Fruit fly (Drosophila melanogaster): ENCODE results near the gene Rab19.

Rab19 gene

dm6 chr3L:8296941-8297340 is at the start of gene Rab19:
Rab19 (plus strand) TSS chr3L:8297018.
- peak; percentile 96 for TF ChIP-seq kay (GFP tag; ENCODE audit: borderline replicate concordance)
- TF ChIP-seq CG5204 (GFP tag; optimal IDR thresholded peaks at IDR 0.05), result no peak
- no peak for TF ChIP-seq pad (GFP tag; optimal IDR thresholded peaks at IDR 0.05)
- no peak for TF ChIP-seq Clk (GFP tag; optimal IDR thresholded peaks at IDR 0.05)
- no peak for TF ChIP-seq CG7045 (GFP tag; optimal IDR thresholded peaks at IDR 0.05)
- no peak for TF ChIP-seq Crg-1 (GFP tag; optimal IDR thresholded peaks at IDR 0.05)
- TF ChIP-seq ovo (GFP tag; optimal IDR thresholded peaks at IDR 0.05), result no peak
- peak; percentile 0 for TF ChIP-seq bab1 (GFP tag; optimal IDR thresholded peaks at IDR 0.05)

DNA sequence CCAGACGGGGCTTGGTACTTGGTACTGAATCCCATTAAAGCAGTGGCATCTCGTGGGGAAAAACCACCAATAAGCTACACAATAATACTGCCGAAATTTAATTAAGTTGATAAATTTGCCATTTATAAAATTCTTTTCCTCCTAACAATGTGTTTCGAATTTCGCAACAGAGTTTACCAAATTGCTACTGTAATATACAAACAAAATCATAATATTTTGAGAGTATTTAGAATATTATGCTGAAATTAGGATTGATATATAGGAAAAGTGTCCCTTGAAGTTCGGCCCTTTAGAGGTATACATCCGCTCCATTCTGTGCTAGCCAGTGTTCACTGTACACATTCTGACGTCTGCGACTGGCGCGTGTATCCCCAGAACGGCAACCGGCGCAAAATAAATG is 12.2 kb upstream of the Rab19 start:
- no peak for TF ChIP-seq CG7045 (GFP tag; optimal IDR thresholded peaks at IDR 0.05)
- TF ChIP-seq tj (GFP tag; optimal IDR thresholded peaks at IDR 0.05), result no peak
- no peak for TF ChIP-seq Clk (GFP tag; optimal IDR thresholded peaks at IDR 0.05)
- no peak for TF ChIP-seq CG7101 (tag; optimal IDR thresholded peaks at IDR 0.05)
- TF ChIP-seq cic (GFP tag; optimal IDR thresholded peaks at IDR 0.05), result no peak
- no peak for TF ChIP-seq CG11617 (GFP tag; optimal IDR thresholded peaks at IDR 0.05)
- no peak for TF ChIP-seq kay (GFP tag; ENCODE audit: borderline replicate concordance)
- TF ChIP-seq ovo (GFP tag; optimal IDR thresholded peaks at IDR 0.05), result no peak
- TF ChIP-seq CG33017 (tag; optimal IDR thresholded peaks at IDR 0.05), result no peak

dm6 chr3L:8285291-8285690 is 11.5 kb upstream of the Rab19 start:
- TF ChIP-seq toe (GFP tag; optimal IDR thresholded peaks at IDR 0.05) (no peak), Mnt (GFP tag; optimal IDR thresholded peaks at IDR 0.05) (no peak), CG33017 (tag; optimal IDR thresholded peaks at IDR 0.05) (no peak), Clk (GFP tag; optimal IDR thresholded peaks at IDR 0.05) (no peak), bab1 (GFP tag; optimal IDR thresholded peaks at IDR 0.05) (no peak), CG5204 (GFP tag; optimal IDR thresholded peaks at IDR 0.05) (no peak), pad (GFP tag; optimal IDR thresholded peaks at IDR 0.05) (no peak), tj (GFP tag; optimal IDR thresholded peaks at IDR 0.05) (no peak), CG11617 (GFP tag; optimal IDR thresholded peaks at IDR 0.05) (no peak), kay (GFP tag; ENCODE audit: borderline replicate concordance) (no peak), cnc (optimal IDR thresholded peaks at IDR 0.05) (no peak), cic (GFP tag; optimal IDR thresholded peaks at IDR 0.05) (no peak), CG7101 (tag; optimal IDR thresholded peaks at IDR 0.05) (no peak), ovo (GFP tag; optimal IDR thresholded peaks at IDR 0.05) (no peak), CG14711 (tag; optimal IDR thresholded peaks at IDR 0.05) (no peak), CG1620 (GFP tag; optimal IDR thresholded peaks at IDR 0.05) (no peak), CG12768 (GFP tag; optimal IDR thresholded peaks at IDR 0.05) (no peak)

dm6 chr3L:8285773-8286172 is 11.0 kb upstream of the Rab19 start:
- TF ChIP-seq CG7045 (GFP tag; optimal IDR thresholded peaks at IDR 0.05) (no peak), bab1 (GFP tag; optimal IDR thresholded peaks at IDR 0.05) (no peak), cnc (optimal IDR thresholded peaks at IDR 0.05) (no peak), ovo (GFP tag; optimal IDR thresholded peaks at IDR 0.05) (no peak)

dm6 chr3L:8286397-8286796 is 10.4 kb upstream of the Rab19 start:
- TF ChIP-seq cic (GFP tag; optimal IDR thresholded peaks at IDR 0.05) (no peak), toe (GFP tag; optimal IDR thresholded peaks at IDR 0.05) (no peak), Hr96 (GFP tag; optimal IDR thresholded peaks at IDR 0.05) (no peak), CG33017 (tag; optimal IDR thresholded peaks at IDR 0.05) (no peak)

- TF ChIP-seq CG12768 (GFP tag; optimal IDR thresholded peaks at IDR 0.05) (no peak), CG11617 (GFP tag; optimal IDR thresholded peaks at IDR 0.05) (no peak), CG14711 (tag; optimal IDR thresholded peaks at IDR 0.05) (no peak), Hr96 (GFP tag; optimal IDR thresholded peaks at IDR 0.05) (no peak), cic (GFP tag; optimal IDR thresholded peaks at IDR 0.05) (no peak), kay (GFP tag; ENCODE audit: borderline replicate concordance) (no peak), Clk (GFP tag; optimal IDR thresholded peaks at IDR 0.05) (no peak)
These were observed 8.4 kb upstream of the Rab19 start for dm6 chr3L:8288396-8288795.

DNA sequence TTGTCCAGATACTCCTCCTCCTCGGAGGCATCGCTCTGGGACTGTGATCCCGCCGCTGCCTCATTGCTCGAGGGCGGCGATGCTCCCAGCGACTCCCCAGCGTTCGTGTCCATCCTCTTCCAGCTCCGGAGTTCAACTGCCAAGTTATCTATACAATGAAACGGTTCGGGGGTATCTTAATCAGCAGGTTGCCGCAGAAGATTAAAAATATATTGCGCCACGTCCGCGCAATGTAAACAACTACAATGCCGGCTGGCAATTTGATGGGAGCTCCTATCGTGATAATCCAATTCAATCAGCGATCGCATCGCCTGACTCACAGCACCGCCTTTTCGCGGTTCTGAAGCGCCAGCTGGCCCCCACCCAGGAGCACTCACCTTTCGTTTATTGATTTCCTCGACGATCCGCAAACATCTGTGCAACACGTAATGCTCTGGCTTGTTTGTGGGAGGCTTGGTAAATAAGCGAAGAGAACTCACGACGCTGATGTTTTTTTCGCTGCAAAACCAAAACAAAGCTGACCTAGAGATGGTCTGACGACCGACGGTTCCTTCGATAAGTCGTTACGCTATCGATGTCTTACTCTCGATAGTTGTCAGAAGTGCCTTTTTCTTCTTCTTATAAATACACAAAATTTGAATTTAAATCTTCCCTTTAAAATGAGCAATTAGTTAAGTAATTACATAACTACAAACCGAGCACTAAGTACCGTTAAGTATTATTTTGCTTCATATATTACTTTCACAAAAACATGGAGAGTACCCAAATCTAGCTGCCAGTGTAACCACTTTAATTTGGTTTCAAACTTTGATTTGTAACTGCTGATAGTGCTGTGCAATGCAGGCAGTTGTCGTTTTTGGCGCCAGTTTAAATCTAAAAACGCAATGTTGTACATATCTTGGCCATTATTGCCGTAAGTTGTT is 7.2 kb upstream of the Rab19 start, which contains the start of gene cert:
Gene cert (minus strand): TSS at position 535 of the 923 bp plus-strand sequence.
- TF ChIP-seq kay (GFP tag; ENCODE audit: borderline replicate concordance), result peak; percentile 11
- TF ChIP-seq CG1620 (GFP tag; optimal IDR thresholded peaks at IDR 0.05), result peak; percentile 2
- peak; percentile 52 for TF ChIP-seq CG12768 (GFP tag; optimal IDR thresholded peaks at IDR 0.05)
- TF ChIP-seq CG33017 (tag; optimal IDR thresholded peaks at IDR 0.05), result no peak
- TF ChIP-seq tj (GFP tag; optimal IDR thresholded peaks at IDR 0.05), result no peak
- peak; percentile 58 for TF ChIP-seq Hr96 (GFP tag; optimal IDR thresholded peaks at IDR 0.05)
- TF ChIP-seq CG7101 (tag; optimal IDR thresholded peaks at IDR 0.05), result no peak
- no peak for TF ChIP-seq Clk (GFP tag; optimal IDR thresholded peaks at IDR 0.05)
- TF ChIP-seq cnc (optimal IDR thresholded peaks at IDR 0.05), result no peak
- TF ChIP-seq pad (GFP tag; optimal IDR thresholded peaks at IDR 0.05), result peak; percentile 33
- TF ChIP-seq toe (GFP tag; optimal IDR thresholded peaks at IDR 0.05), result peak; percentile 52
- no peak for TF ChIP-seq CG11617 (GFP tag; optimal IDR thresholded peaks at IDR 0.05)
- no peak for TF ChIP-seq ovo (GFP tag; optimal IDR thresholded peaks at IDR 0.05)
- TF ChIP-seq Crg-1 (GFP tag; optimal IDR thresholded peaks at IDR 0.05), result peak; percentile 43
- no peak for TF ChIP-seq Mnt (GFP tag; optimal IDR thresholded peaks at IDR 0.05)
- TF ChIP-seq CG14711 (tag; optimal IDR thresholded peaks at IDR 0.05), result peak; percentile 45
- TF ChIP-seq bab1 (GFP tag; optimal IDR thresholded peaks at IDR 0.05), result peak; percentile 32
- TF ChIP-seq cic (GFP tag; optimal IDR thresholded peaks at IDR 0.05), result peak; percentile 54
- no peak for TF ChIP-seq CG7045 (GFP tag; optimal IDR thresholded peaks at IDR 0.05)
- TF ChIP-seq CG5204 (GFP tag; optimal IDR thresholded peaks at IDR 0.05), result no peak
